Worm (Caenorhabditis elegans): ENCODE measurements around the gene T04C12.33.

Gene T04C12.33

ce11 chrV:11040020-11040419 lies 12.0 kb upstream of the T04C12.33 start, which contains the start of gene C45B11.9:
Gene C45B11.9, plus strand, starts transcription at chrV:11040320.
- TF ChIP-seq ceh-39 (tag; optimal IDR thresholded peaks at IDR 0.05) (no peak), unc-62 (GFP tag; optimal IDR thresholded peaks at IDR 0.05) (no peak), ces-1 (GFP tag; optimal IDR thresholded peaks at IDR 0.05) (no peak), mep-1 (tag; optimal IDR thresholded peaks at IDR 0.05) (no peak), pha-4 (tag; optimal IDR thresholded peaks at IDR 0.05) (no peak), sptf-1 (tag; optimal IDR thresholded peaks at IDR 0.05) (no peak), drap-1 (GFP tag; optimal IDR thresholded peaks at IDR 0.05) (no peak), lin-13 (tag; optimal IDR thresholded peaks at IDR 0.05) (no peak), nhr-76 (tag; optimal IDR thresholded peaks at IDR 0.05) (no peak), bed-3 (GFP tag; optimal IDR thresholded peaks at IDR 0.05) (no peak), mls-2 (tag; optimal IDR thresholded peaks at IDR 0.05) (no peak), nhr-237 (tag; optimal IDR thresholded peaks at IDR 0.05) (no peak), lsy-2 (tag; optimal IDR thresholded peaks at IDR 0.05) (no peak), hlh-1 (tag; optimal IDR thresholded peaks at IDR 0.05) (no peak), snpc-4 (tag; optimal IDR thresholded peaks at IDR 0.05) (no peak), M03D4.4 (tag; optimal IDR thresholded peaks at IDR 0.05) (no peak), elt-1 (tag; optimal IDR thresholded peaks at IDR 0.05; ENCODE audit: borderline replicate concordance, insufficient read depth) (no peak), zip-8 (tag; optimal IDR thresholded peaks at IDR 0.05) (no peak)

DNA sequence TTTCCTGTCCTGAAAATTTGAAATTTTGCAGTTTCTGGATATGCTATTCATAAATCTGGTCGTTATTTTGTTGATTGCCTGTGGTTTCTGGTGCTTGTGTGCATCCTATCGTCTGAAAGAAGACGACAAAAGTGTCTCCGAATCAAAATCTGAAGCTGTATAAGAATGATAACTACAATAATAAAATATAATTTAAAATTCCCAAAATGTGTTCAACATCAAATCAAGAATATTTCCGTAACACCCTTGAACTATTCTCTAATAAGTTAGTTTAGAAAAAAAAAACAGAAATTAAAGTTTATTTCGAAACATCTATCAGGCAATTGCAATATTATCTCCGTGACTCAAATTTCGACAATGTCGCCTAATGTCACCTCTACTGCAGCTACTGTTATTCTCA lies 11.5 kb upstream of the T04C12.33 start, which contains the start of gene C45B11.8:
C45B11.8 (plus strand) TSS at position 301 of the 400 bp plus-strand sequence.
- TF ChIP-seq unc-62 (GFP tag; optimal IDR thresholded peaks at IDR 0.05) (no peak), ham-2 (GFP tag; optimal IDR thresholded peaks at IDR 0.05) (no peak), unc-39 (tag; optimal IDR thresholded peaks at IDR 0.05) (no peak), elt-3 (tag; optimal IDR thresholded peaks at IDR 0.05) (no peak), mep-1 (tag; optimal IDR thresholded peaks at IDR 0.05) (no peak), nhr-76 (tag; optimal IDR thresholded peaks at IDR 0.05) (no peak)

DNA sequence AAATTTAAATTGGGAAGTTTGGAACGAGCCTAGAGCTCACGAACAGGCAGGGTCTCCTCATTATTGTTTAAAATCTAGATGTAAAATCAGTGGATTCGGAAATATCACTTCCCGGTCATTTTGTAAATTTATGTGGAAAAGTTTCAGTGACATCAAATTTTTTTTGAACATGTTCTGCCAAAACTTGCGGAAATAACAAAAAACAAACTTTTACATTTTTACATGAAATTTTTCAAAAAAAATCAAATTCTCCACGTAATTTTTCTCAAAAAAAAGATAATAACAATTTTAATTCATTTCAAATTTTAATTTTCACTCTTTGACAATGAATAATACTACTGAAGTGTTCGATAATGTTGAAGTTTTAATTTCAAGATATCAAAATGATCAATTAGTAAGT lies 10.5 kb upstream of the T04C12.33 start, which contains the start of gene C45B11.5:
C45B11.5 (plus strand) TSS at position 301 of the 400 bp plus-strand sequence.
- TF ChIP-seq sem-2 (GFP tag; optimal IDR thresholded peaks at IDR 0.05) (no peak), snpc-4 (tag; optimal IDR thresholded peaks at IDR 0.05) (no peak), mls-2 (tag; optimal IDR thresholded peaks at IDR 0.05) (no peak), unc-39 (tag; optimal IDR thresholded peaks at IDR 0.05) (no peak), blmp-1 (tag; optimal IDR thresholded peaks at IDR 0.05) (no peak), ceh-39 (tag; optimal IDR thresholded peaks at IDR 0.05) (no peak), ham-2 (GFP tag; optimal IDR thresholded peaks at IDR 0.05) (no peak), bed-3 (GFP tag; optimal IDR thresholded peaks at IDR 0.05) (no peak), elt-1 (tag; optimal IDR thresholded peaks at IDR 0.05; ENCODE audit: borderline replicate concordance, insufficient read depth) (no peak)

DNA sequence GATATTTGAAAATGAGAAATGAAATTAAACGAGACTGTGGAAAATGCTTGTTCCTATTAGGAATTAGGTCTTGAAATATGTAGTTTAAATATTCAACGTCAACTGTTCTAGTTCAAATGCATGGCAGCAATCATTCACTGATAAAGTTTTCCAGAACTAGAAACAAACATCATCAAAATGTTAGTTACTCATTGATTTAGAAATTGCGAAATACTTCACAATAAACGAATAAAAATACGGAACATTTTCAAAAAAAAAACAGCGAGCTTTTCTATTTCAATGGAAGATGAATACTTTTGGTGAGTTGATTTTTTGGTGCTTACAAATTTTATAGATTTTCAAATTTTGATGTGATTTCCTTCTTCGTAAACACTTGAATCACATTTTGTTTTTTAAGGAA lies 9.5 kb upstream of the T04C12.33 start, which contains the start of gene C45B11.2:
C45B11.2 (plus strand) TSS at position 173 of the 400 bp plus-strand sequence.
- TF ChIP-seq drap-1 (GFP tag; optimal IDR thresholded peaks at IDR 0.05) (no peak), lsy-2 (tag; optimal IDR thresholded peaks at IDR 0.05) (no peak), unc-120 (tag; optimal IDR thresholded peaks at IDR 0.05; ENCODE audit: poor library complexity, severe bottlenecking) (no peak), unc-62 (GFP tag; optimal IDR thresholded peaks at IDR 0.05) (no peak), elt-1 (tag; optimal IDR thresholded peaks at IDR 0.05; ENCODE audit: borderline replicate concordance, insufficient read depth) (no peak), ceh-83 (GFP tag; optimal IDR thresholded peaks at IDR 0.05) (no peak), ces-1 (GFP tag; optimal IDR thresholded peaks at IDR 0.05) (no peak)

- TF ChIP-seq nhr-2 (tag; optimal IDR thresholded peaks at IDR 0.05), result peak; percentile 28
- no peak for TF ChIP-seq ceh-83 (GFP tag; optimal IDR thresholded peaks at IDR 0.05)
These were observed 8.3 kb upstream of the T04C12.33 start, which contains the start of gene C45B11.6 for ce11 chrV:11043767-11044166. Gene C45B11.6, plus strand, starts transcription at chrV:11044067.

DNA sequence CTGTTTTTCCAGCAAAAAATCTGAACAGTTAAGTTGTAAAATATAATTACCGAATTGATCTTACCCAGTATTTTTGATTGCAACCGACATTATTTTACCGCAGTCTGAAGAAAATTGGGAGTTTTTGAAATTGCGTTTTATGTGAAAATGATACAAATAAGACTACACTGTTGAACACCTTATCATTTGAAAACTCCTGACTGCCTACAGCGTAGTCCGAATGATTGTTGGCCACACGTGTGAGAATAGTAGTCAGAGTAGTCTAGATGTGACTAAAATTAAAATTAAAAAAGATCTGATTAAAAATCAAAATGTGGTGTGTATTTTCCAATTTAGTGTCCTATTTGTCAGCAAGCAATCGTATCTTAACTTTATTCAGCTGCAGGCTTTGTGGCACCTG lies 5.3 kb upstream of the T04C12.33 start, which contains the start of gene dhs-18:
dhs-18 (minus strand) TSS at position 104 of the 400 bp plus-strand sequence.
- no peak for TF ChIP-seq lsy-2 (tag; optimal IDR thresholded peaks at IDR 0.05)
- no peak for TF ChIP-seq snpc-4 (tag; optimal IDR thresholded peaks at IDR 0.05)
- no peak for TF ChIP-seq ztf-11 (tag; optimal IDR thresholded peaks at IDR 0.05)
- TF ChIP-seq nhr-76 (tag; optimal IDR thresholded peaks at IDR 0.05), result no peak
- TF ChIP-seq lin-32 (GFP tag; optimal IDR thresholded peaks at IDR 0.05), result no peak
- TF ChIP-seq mls-2 (tag; optimal IDR thresholded peaks at IDR 0.05), result no peak
- no peak for TF ChIP-seq blmp-1 (tag; optimal IDR thresholded peaks at IDR 0.05)
- no peak for TF ChIP-seq bed-3 (GFP tag; optimal IDR thresholded peaks at IDR 0.05)
- TF ChIP-seq ceh-83 (GFP tag; optimal IDR thresholded peaks at IDR 0.05), result no peak
- no peak for TF ChIP-seq mep-1 (tag; optimal IDR thresholded peaks at IDR 0.05)
- TF ChIP-seq flh-1 (GFP tag; optimal IDR thresholded peaks at IDR 0.05), result no peak
- no peak for TF ChIP-seq nhr-12 (tag; optimal IDR thresholded peaks at IDR 0.05)
- TF ChIP-seq cnd-1 (tag; optimal IDR thresholded peaks at IDR 0.05), result no peak
- no peak for TF ChIP-seq elt-1 (tag; optimal IDR thresholded peaks at IDR 0.05; ENCODE audit: borderline replicate concordance, insufficient read depth)
- no peak for TF ChIP-seq unc-62 (GFP tag; optimal IDR thresholded peaks at IDR 0.05)
- no peak for TF ChIP-seq hlh-1 (tag; optimal IDR thresholded peaks at IDR 0.05)
- TF ChIP-seq M03D4.4 (tag; optimal IDR thresholded peaks at IDR 0.05), result no peak
- TF ChIP-seq ham-2 (GFP tag; optimal IDR thresholded peaks at IDR 0.05), result no peak
- no peak for TF ChIP-seq ceh-43 (GFP tag; optimal IDR thresholded peaks at IDR 0.05)

All from whole organism, mixed stage, embryonic.